Fruit fly (Drosophila melanogaster) Kc167 (cell line): ENCODE data around the gene Cph.

Source experiments
- Sin3A ChIP-seq: fragments of >200 bp; optimal IDR thresholded peaks from 2 replicates; lab custom pipeline; 2018; ENCODE audit warnings: missing external identifiers
- h ChIP-seq: fragments of >200 bp; optimal IDR thresholded peaks from 3 replicates; lab custom pipeline; 2018; ENCODE audit warnings: missing external identifiers
- insv ChIP-seq: fragments of >200 bp; optimal IDR thresholded peaks from 3 replicates; lab custom pipeline; 2018; ENCODE audit warnings: missing external identifiers
- psq ChIP-seq: fragments of >200 bp; optimal IDR thresholded peaks from 2 replicates; lab custom pipeline; 2017; ENCODE audit warnings: missing external identifiers
- ttk ChIP-seq: sonication (Bioruptor generic); optimal IDR thresholded peaks from 2 replicates; lab custom pipeline; 2017; ENCODE audit warnings: missing external identifiers

DNA sequence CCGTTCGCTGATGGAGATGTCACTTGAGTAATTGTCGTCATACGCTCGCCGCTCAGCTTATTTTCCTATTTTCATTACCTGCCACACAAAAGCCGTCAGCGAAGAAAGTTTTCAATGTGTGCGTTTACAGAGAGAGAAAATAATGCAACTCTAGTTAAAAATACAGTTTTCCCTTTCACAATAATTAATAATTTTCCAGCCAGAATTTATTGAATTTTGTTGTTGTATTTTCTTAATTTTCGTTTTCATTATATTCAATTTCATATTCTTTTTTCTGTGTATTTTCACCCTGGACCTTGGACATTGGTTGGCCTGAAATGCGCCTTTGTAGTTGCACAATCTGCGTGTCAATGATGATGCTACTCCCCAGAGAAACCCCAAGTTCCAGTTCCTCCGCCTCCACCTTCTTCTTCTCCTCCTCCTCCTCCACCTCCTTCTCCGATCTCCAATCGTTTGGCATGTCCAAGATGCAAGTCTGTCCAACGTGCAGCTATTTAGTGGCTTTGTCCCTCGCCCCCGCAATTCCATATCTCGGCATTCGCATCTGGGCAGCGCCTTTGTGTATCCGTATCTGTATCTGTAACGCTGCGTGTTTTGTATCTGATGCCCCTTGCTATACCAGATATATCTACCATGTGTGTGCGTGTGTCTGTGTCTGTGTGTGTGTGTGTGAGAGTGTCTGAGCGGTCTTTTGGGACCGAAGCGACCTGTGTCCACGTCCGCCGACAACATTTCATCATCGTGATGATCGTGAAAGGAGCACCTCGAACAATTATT lies 84.8 kb downstream of the Cph start:
- TF ChIP-seq insv (lab: Kevin White, UChicago) (no peak), h (lab: Kevin White, UChicago) (no peak), ttk (lab: Kevin White, UChicago) (no peak), psq (lab: Kevin White, UChicago) (no peak), Sin3A (no peak)
